Worm (Caenorhabditis elegans) whole organism, mixed stage, embryonic: ENCODE measurements around the gene rmif-2.

Source experiments
- elt-3 ChIP-seq: fragments of 150-350 bp; optimal IDR thresholded peaks from 2 replicates; lab custom pipeline; 2014; ENCODE audit warnings: missing biosample characterization, missing genetic modification characterization
- ham-2 ChIP-seq: fragments of 200-800 bp; sonication (Bioruptor generic); optimal IDR thresholded peaks from 2 replicates; lab custom pipeline; 2018; ENCODE audit warnings: mild to moderate bottlenecking, missing genetic modification characterization, missing compliant biosample characterization
- lsy-2 ChIP-seq: fragments of 150-350 bp; optimal IDR thresholded peaks from 2 replicates; lab custom pipeline; 2014; ENCODE audit warnings: missing biosample characterization, missing genetic modification characterization
- pha-4 ChIP-seq: fragments of 150-350 bp; optimal IDR thresholded peaks from 2 replicates; lab custom pipeline; 2018; ENCODE audit warnings: missing biosample characterization, missing genetic modification reagents, missing genetic modification characterization
- unc-39 ChIP-seq: fragments of 150-350 bp; optimal IDR thresholded peaks from 2 replicates; lab custom pipeline; 2014; ENCODE audit warnings: missing biosample characterization, missing genetic modification characterization

DNA sequence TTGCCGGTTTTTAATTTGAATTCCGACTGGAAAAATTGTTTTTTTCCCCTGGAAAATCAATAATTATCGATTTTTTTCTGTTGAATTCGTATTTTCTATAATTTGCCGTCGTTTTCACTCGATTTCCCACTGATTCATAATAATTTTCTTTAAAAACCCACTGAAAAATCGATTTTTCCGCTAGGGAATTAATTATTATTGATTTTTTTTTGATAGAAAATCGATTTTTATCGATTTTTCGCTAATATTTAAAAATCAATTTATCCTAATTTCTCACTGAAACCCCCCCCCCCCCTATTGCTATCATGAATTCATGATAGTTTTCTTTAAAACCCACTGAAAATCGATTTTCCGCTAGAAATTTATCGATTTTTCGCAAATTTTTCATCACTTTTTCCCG lies 5.8 kb upstream of the rmif-2 start:
- TF ChIP-seq pha-4 (tag; lab: Kevin White, UChicago): no peak
- TF ChIP-seq elt-3 (tag; lab: Kevin White, UChicago): no peak
- TF ChIP-seq lsy-2: no peak
- no peak for TF ChIP-seq ham-2 (GFP tag; lab: Kevin White, UChicago)
- no peak for TF ChIP-seq unc-39 (tag; lab: Kevin White, UChicago)
